Fruit fly (Drosophila melanogaster) Kc167 (cell line): Measurements from ENCODE around the gene CG33061.

Experiments used
- Myc ChIP-seq: fragments of >200 bp; optimal IDR thresholded peaks from 2 replicates; lab custom pipeline; 2017; ENCODE audit warnings: missing external identifiers
- Sin3A ChIP-seq: fragments of >200 bp; optimal IDR thresholded peaks from 2 replicates; lab custom pipeline; 2018; ENCODE audit warnings: missing external identifiers
- h ChIP-seq: fragments of >200 bp; optimal IDR thresholded peaks from 3 replicates; lab custom pipeline; 2018; ENCODE audit warnings: missing external identifiers
- insv ChIP-seq: fragments of >200 bp; optimal IDR thresholded peaks from 3 replicates; lab custom pipeline; 2018; ENCODE audit warnings: missing external identifiers
- psq ChIP-seq: fragments of >200 bp; optimal IDR thresholded peaks from 2 replicates; lab custom pipeline; 2017; ENCODE audit warnings: missing external identifiers
- ttk ChIP-seq: sonication (Bioruptor generic); optimal IDR thresholded peaks from 2 replicates; lab custom pipeline; 2017; ENCODE audit warnings: missing external identifiers

The CG33061 gene

DNA sequence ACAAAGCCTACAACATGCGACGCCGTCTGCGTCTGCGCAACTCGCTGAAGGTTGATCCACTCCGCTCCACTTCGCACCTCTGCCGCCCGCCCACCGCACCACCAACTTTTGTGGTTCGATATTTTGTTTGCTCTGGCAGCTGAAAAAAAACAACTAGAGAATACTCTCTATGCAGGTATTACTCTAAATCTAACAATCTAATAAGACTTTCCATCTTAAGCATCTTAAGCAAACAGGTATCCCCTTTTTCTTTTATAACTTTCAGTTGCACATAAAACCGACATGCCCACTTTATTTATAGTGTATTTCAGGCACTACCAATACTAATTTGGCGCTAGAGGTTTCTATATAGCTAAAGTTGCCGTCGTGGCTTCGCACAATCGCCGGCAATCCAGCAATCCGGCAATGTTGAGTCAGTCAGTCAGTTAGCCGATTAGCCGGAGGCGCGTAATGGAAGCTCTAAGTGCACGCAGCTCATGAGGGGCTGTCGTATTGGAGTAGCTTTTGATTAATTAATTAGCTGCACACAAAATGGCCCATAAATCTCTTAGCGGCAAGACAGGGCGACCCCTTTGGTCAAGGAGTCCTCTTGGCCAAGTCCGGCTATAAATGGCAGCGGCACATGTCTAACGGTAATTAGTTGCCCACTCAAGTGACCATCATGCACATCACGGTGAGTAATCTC is 1.2 kb upstream of the CG33061 start, which contains the start of gene CG13058:
Gene CG13058 (plus strand): TSS at position 635 of the 685 bp plus-strand sequence.
- TF ChIP-seq psq (lab: Kevin White, UChicago) (no peak), h (lab: Kevin White, UChicago) (no peak), Myc (lab: Kevin White, UChicago) (no peak), insv (no peak)

DNA sequence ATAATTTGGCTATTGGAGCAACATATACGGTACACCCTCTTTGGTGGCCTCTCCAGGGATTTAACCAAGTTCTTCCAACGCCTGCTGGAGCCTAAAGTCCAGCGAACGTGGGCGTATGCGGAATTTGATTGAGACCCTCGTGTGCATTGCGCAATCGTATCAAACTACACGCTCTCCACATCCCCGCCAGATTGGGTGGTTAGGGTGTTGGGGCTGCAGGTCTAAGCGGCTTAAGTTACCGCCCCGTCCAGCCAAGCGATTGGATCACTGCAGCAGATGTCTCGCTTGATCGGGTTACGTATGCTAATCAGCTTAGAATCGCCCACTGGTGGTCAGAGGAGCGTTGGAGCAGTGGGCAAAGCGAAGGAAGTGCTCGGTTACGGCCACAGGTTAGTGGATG is 1.1 kb downstream of the CG33061 start, which contains the start of gene CG33060:
Gene CG33060 (plus strand): TSS at position 301 of the 400 bp plus-strand sequence.
- TF ChIP-seq Myc (lab: Kevin White, UChicago) (no peak), insv (no peak), psq (lab: Kevin White, UChicago) (no peak), h (lab: Kevin White, UChicago) (no peak), Sin3A (lab: Kevin White, UChicago) (no peak), ttk (lab: Kevin White, UChicago) (no peak)

DNA sequence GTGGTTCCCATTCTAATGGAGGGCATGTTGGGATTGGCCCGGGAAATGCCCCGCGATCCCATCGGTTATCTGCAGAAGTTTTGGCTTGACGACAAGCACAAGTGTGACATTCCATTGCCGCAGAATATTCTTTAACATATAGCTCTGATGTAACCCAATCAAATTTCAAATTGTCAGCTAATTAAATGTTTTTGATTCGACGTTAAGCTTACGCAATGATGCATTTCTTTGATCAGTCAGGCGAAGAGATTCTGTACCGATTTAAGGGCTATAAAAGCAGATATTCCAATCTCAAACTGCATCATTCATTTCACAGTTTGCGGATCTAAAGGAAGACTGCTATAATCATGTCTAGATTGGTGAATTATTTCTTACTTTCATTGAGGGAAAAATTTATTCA is 2.0 kb downstream of the CG33061 start, which contains the start of gene retinin:
Gene retinin (plus strand): TSS at position 301 of the 400 bp plus-strand sequence.
- TF ChIP-seq insv (no peak), ttk (lab: Kevin White, UChicago) (no peak), h (lab: Kevin White, UChicago) (no peak), Myc (lab: Kevin White, UChicago) (no peak), Sin3A (lab: Kevin White, UChicago) (no peak), psq (lab: Kevin White, UChicago) (no peak)

DNA sequence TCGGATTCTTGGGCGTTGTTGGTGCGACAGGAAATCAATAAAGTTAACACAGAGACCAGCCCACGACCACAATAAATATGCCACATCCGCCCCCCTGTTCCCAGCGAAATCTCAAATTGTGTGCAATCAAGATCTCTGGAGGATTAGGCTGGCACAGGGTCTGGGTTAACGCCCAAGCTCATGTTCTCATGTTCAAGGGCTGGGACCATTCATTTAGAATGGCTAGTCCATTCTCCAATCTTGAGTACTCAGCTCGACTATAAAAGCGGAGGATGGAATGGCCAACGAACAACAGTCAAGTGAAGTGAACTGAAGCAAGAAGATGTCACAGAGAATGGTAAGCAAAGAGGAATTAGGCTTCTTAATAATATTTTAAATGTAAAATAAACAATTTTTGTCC is 3.4 kb downstream of the CG33061 start, which contains the start of gene CG13056:
Gene CG13056 (plus strand): TSS at position 301 of the 400 bp plus-strand sequence.
- no peak for TF ChIP-seq h (lab: Kevin White, UChicago)
- no peak for TF ChIP-seq psq (lab: Kevin White, UChicago)
- TF ChIP-seq Sin3A (lab: Kevin White, UChicago) = no peak
- no peak for TF ChIP-seq ttk (lab: Kevin White, UChicago)
- TF ChIP-seq Myc (lab: Kevin White, UChicago) = no peak
- TF ChIP-seq insv = no peak

DNA sequence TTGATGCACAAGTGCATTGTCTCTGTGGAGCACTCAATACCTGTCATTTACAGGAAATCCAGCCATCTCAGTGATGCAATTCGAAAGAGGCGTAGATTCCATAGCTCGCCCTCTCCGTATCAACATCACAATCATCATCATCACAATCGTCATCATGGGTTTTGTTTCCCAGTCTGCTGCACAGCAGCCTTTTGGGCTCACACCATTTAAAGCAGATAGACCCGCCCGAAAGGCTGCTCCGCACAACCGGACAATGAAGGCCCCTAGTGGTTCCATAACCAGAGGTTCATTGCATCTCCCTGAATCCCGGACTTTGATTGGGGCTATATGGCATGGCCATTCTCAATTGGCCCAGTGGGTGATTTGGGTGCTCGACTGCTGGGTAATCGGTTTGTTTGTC is 5.3 kb downstream of the CG33061 start:
- TF ChIP-seq insv (no peak), Sin3A (lab: Kevin White, UChicago) (no peak), h (lab: Kevin White, UChicago) (no peak), Myc (lab: Kevin White, UChicago) (no peak), ttk (lab: Kevin White, UChicago) (no peak), psq (lab: Kevin White, UChicago) (no peak)

DNA sequence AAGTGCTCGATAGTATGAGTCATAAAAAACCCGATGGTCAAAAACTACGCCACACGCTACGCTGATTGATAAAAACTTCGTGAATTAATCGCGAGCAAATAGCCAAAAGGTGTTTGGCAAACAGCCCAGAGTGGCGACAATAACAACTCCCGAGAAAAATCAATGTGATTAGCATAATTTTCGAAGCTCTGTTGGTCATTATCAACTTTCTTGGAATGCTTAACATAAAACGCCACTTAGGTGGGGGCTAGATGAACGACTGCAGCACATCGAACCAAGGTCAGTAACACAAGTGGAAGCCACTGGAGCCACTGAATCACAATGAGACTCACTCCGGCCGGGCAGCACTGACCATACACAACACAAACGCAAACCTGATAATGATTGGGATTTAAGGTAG is 8.1 kb downstream of the CG33061 start:
- TF ChIP-seq h (lab: Kevin White, UChicago) (no peak), Sin3A (lab: Kevin White, UChicago) (no peak), ttk (lab: Kevin White, UChicago) (no peak)

DNA sequence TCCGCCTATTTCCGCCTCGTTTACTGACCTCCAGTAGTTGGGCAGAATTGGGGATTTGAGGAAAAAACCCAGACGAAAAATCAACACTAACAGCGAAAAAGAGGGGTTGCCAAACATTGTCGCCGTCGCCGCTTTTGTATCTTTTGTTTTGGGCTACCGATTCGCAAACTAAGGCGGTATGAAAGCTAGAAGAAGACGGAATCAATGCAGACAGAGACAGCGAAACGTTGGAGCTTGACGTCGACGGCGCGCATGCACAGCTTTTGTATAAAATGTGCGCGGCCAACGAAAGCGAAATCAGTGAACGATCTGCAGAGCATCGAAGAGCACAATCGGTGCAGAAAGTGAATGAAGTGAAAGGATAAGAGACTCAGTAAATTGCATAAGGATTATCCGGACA is 9.1 kb downstream of the CG33061 start, which contains the start of gene CG4998:
Gene CG4998 (plus strand): TSS at position 301 of the 400 bp plus-strand sequence.
- no peak for TF ChIP-seq ttk (lab: Kevin White, UChicago)
- no peak for TF ChIP-seq Sin3A (lab: Kevin White, UChicago)
- no peak for TF ChIP-seq psq (lab: Kevin White, UChicago)
- no peak for TF ChIP-seq Myc (lab: Kevin White, UChicago)
- TF ChIP-seq insv = no peak
- no peak for TF ChIP-seq h (lab: Kevin White, UChicago)

DNA sequence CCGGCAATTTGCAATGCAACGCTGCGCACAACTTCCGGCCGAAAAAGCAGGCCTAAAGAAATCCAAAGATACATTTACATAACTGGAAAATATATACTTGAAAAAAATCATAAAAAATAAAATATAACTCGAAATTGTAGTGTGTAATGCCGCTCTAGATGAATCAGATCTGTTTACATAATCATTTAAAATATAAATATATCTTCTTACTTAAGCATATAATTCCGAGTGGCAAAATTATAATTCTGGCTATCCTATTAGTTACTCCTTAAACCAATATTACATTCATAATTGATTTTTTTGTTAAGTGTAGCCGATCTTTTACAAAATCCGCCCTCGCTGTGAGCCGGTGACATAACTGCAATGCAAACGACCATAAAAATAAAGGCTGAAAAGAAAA is 9.9 kb downstream of the CG33061 start:
- no peak for TF ChIP-seq Sin3A (lab: Kevin White, UChicago)
- no peak for TF ChIP-seq h (lab: Kevin White, UChicago)
- TF ChIP-seq psq (lab: Kevin White, UChicago) = no peak

DNA sequence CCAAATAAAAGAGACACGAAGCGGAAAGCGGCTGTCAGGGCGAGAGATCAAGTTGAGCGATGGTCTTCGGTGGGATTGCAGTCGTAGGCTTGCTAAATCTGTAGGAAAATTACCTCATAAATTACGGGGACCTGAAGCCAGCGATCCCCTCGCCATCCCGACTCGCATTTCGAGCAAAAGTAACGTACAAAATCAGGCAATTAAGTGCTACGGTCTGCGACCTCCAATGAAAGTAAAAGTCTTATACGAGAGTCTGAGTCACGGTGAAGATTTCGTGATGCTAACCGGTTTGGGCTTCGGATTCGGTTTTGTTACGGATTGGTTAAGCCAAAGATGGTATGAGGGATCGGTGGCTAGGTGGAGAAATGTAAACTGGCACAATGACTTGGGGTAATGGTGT is 10.3 kb downstream of the CG33061 start:
- TF ChIP-seq psq (lab: Kevin White, UChicago) = no peak
- TF ChIP-seq ttk (lab: Kevin White, UChicago) = no peak
- TF ChIP-seq insv = no peak
- no peak for TF ChIP-seq Sin3A (lab: Kevin White, UChicago)
- no peak for TF ChIP-seq Myc (lab: Kevin White, UChicago)
- TF ChIP-seq h (lab: Kevin White, UChicago) = no peak

DNA sequence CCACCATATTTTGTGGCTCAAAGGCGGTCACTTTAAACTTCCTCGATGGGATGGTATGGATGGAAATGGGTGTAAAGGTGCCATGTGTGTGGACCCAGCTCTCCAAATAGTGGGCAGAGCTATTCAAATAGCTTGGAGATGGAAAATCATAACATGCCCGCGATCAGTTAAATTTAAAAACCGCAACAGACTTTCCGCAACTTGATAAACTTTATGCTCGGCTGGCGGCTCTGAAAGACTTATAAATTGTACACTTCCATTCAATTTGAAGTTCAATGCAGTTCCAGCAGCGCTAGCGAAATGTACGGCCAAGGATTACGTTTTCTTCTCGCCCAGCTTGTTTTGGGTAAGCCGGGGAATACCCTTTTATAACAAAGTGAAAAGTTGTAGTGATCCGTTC is 16.4 kb downstream of the CG33061 start, which contains the start of gene CG33257:
Gene CG33257 (plus strand): TSS at position 301 of the 400 bp plus-strand sequence.
- TF ChIP-seq Sin3A (lab: Kevin White, UChicago) (no peak), h (lab: Kevin White, UChicago) (no peak), ttk (lab: Kevin White, UChicago) (no peak), Myc (lab: Kevin White, UChicago) (no peak), psq (lab: Kevin White, UChicago) (no peak), insv (no peak)

DNA sequence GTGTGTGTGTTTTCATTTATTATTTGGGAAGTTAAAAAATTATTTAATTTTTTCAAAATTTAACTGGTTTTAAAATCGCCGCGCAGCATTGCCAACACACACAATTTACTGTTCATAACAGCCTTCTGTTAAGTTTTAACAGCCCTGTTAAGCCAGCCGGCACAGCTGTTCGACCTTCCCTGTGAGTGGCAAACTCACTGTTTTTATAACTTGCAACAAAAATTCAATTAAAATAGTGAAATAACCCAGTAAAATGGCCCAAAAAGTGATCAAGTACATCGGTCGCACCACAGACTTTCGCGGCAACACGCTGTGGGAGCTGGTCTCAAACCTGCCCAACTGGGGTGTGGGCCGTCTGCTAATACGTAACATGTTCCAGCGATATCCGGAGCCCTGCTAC is 18.3 kb downstream of the CG33061 start, which contains the start of gene mRpS34:
Gene mRpS34 (plus strand): TSS at position 161 of the 400 bp plus-strand sequence.
- TF ChIP-seq Sin3A (lab: Kevin White, UChicago) (no peak), ttk (lab: Kevin White, UChicago) (no peak), h (lab: Kevin White, UChicago) (no peak), psq (lab: Kevin White, UChicago) (no peak), insv (no peak), Myc (lab: Kevin White, UChicago) (no peak)

DNA sequence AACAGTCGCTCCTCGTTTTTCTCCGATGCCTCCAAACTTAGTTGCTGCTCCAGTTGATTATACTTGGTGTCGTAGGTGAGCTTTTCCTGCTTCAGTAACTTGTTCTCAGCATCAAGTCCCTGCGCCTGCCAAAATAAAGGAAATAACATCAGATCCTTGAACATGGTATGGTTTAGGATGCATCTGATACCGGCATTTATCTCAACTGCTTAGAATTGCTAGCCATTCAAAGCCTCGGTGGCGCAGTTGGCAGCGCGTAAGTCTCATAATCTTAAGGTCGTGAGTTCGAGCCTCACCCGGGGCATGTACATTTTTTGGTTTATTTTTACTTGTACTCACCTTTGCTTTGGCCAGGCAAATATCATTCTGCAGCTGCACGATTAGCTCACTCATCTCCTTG is 20.1 kb downstream of the CG33061 start:
- TF ChIP-seq psq (lab: Kevin White, UChicago) = no peak
- no peak for TF ChIP-seq Sin3A (lab: Kevin White, UChicago)
- TF ChIP-seq ttk (lab: Kevin White, UChicago) = no peak
- no peak for TF ChIP-seq h (lab: Kevin White, UChicago)
- TF ChIP-seq Myc (lab: Kevin White, UChicago) = no peak
- no peak for TF ChIP-seq insv
